Worm (Caenorhabditis elegans) whole organism, late embryonic: Measurements from ENCODE around the gene K03B8.11.

ENCODE experiments used
- C08G9.2 ChIP-seq: sonication (generic microtip); optimal IDR thresholded peaks from 2 replicates; lab custom pipeline; 2016; ENCODE audit warnings: mild to moderate bottlenecking, missing genetic modification characterization, moderate library complexity, missing compliant biosample characterization
- fkh-10 ChIP-seq: fragments of 150-350 bp; optimal IDR thresholded peaks from 2 replicates; lab custom pipeline; 2014; ENCODE audit warnings: missing biosample characterization, missing genetic modification reagents, missing genetic modification characterization
- pag-3 ChIP-seq: sonication (generic microtip); optimal IDR thresholded peaks from 2 replicates; lab custom pipeline; 2016; ENCODE audit warnings: missing compliant biosample characterization, missing genetic modification characterization, borderline replicate concordance
- pqm-1 ChIP-seq: sonication (generic microtip); optimal IDR thresholded peaks from 2 replicates; lab custom pipeline; 2016; ENCODE audit warnings: missing genetic modification characterization, missing compliant biosample characterization
- ttx-3 ChIP-seq: sonication (generic microtip); optimal IDR thresholded peaks from 2 replicates; lab custom pipeline; 2016; ENCODE audit warnings: missing genetic modification reagents, missing genetic modification characterization, missing compliant biosample characterization

DNA sequence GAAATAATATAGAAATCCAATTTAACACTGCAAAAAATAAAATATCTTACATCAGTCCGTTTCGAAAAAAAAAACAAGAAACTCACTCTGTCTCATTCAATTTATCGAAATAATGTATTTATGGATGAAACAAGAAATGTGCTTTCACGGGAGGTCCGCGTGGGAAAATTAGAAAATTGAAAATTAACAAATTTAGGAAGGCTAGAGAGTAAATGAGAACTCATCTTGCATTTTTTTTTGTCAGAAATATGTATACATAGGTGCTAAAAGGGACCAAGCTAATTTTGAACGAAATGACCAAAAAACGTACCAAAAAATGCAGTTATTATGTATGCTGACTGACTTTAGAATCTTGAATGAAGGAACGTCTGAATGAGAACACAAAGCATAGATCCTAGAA lies 34.3 kb upstream of the K03B8.11 start, which contains the start of gene T26H10.2:
- no peak for TF ChIP-seq pag-3 (tag; lab: Kevin White, UChicago)
- TF ChIP-seq ttx-3 (tag; lab: Kevin White, UChicago) = no peak
- TF ChIP-seq pqm-1 = no peak
- TF ChIP-seq fkh-10 (GFP tag; lab: Kevin White, UChicago) = no peak
- no peak for TF ChIP-seq C08G9.2 (tag; lab: Kevin White, UChicago)
